Worm (Caenorhabditis elegans) whole organism, L4 larva: Measurements from ENCODE around the gene slc-9B.2.
A peak's percentile ranks its signal among the peaks of the same experiment; 100 is the strongest.

ENCODE experiments used
- ZK546.5 ChIP-seq, 2 experiments: sonication (generic microtip); optimal IDR thresholded peaks; 2 replicates each; lab custom pipeline; 2017; ENCODE audit warnings: missing biosample characterization in 2 of 2, missing genetic modification characterization in 2 of 2
- hif-1 ChIP-seq, 2 experiments: sonication (generic microtip); optimal IDR thresholded peaks; 2 replicates each; lab custom pipeline; 2016 to 2017; ENCODE audit warnings: missing compliant biosample characterization in 2 of 2, missing genetic modification characterization in 2 of 2, missing genetic modification reagents in 2 of 2, missing genotype in 2 of 2, mild to moderate bottlenecking in 1 of 2
- lir-3 ChIP-seq: sonication (generic microtip); optimal IDR thresholded peaks from 2 replicates; lab custom pipeline; 2016; ENCODE audit warnings: mild to moderate bottlenecking, missing genetic modification characterization, missing compliant biosample characterization
- set-16 ChIP-seq: fragments of 200-800 bp; sonication (Bioruptor generic); IDR thresholded peaks from 2 replicates; pipeline ENCODE4 v1.3.6; 2022; ENCODE audit warnings: missing genetic modification reagents, missing genetic modification characterization, missing compliant biosample characterization

DNA sequence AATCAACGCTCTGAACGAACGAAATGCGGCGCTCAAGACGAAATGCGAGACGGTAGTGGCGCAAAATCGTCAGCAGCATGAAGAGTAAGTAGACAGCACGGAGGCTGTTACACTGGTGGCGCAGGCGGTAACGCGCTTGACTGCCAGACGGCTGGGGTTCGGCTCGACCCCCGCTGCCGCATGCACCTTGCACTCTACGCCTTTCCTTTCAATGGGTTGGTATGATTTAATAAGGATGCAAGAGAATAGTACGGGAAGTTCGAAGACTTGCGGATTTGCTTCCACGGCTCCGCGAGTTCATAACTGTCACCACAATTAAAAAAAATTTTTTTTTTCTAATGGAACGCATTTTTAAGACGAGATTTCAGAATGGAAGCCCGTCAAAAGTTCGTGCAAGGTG, 31.2 kb downstream of the slc-9B.2 start:
- TF ChIP-seq hif-1 (tag; optimal IDR thresholded peaks at IDR 0.05; lab: Kevin White, UChicago), result peak in 1 of 2 experiments; percentile 61
- TF ChIP-seq lir-3 (tag; lab: Kevin White, UChicago), result peak; percentile 80
- no peak for TF ChIP-seq ZK546.5 (tag; optimal IDR thresholded peaks at IDR 0.05; lab: Kevin White, UChicago)
- TF ChIP-seq set-16 (GFP tag; lab: Robert Waterston, UW), result peak; percentile 91
